Worm (Caenorhabditis elegans) whole organism, L4 larva: Measurements from ENCODE around the gene hif-1.

Experiments used
- cey-2 ChIP-seq: sonication (generic microtip); optimal IDR thresholded peaks from 3 replicates; lab custom pipeline; 2017; ENCODE audit warnings: missing genetic modification characterization, mild to moderate bottlenecking, missing compliant biosample characterization, antibody characterized with exemption, borderline replicate concordance; ENCODE audit not compliant: insufficient read depth
- hlh-30 ChIP-seq: sonication (generic microtip); optimal IDR thresholded peaks from 2 replicates; lab custom pipeline; 2017; ENCODE audit warnings: antibody characterized with exemption, mild to moderate bottlenecking, missing genetic modification characterization, missing compliant biosample characterization; ENCODE audit not compliant: insufficient read depth
- lim-7 ChIP-seq: fragments of 200-800 bp; sonication (Bioruptor generic); IDR thresholded peaks from 2 replicates; pipeline ENCODE4 v1.3.6; 2022; ENCODE audit warnings: missing genetic modification characterization, missing compliant biosample characterization
- mep-1 ChIP-seq: fragments of 150-350 bp; sonication (generic microtip); optimal IDR thresholded peaks from 3 replicates; lab custom pipeline; 2014; ENCODE audit warnings: missing biosample characterization, missing genetic modification characterization
- nhr-25 ChIP-seq: sonication (generic microtip); optimal IDR thresholded peaks from 2 replicates; lab custom pipeline; 2017; ENCODE audit warnings: missing genetic modification characterization, mild to moderate bottlenecking, missing compliant biosample characterization, antibody characterized with exemption, moderate library complexity, borderline replicate concordance; ENCODE audit not compliant: insufficient read depth
- pha-4 ChIP-seq, 2 experiments: fragments of 150-350 bp in 1 of 2; fragments of 200-800 bp in 1 of 2; sonication (Bioruptor generic) in 1 of 2; IDR thresholded peaks in 1 of 2; optimal IDR thresholded peaks in 1 of 2; 2 replicates each; pipeline versions ENCODE4 v1.3.6 to Lab custom; 2014 to 2022; ENCODE audit warnings: missing genetic modification characterization in 2 of 2, missing genetic modification reagents in 2 of 2, missing biosample characterization in 1 of 2, missing compliant biosample characterization in 1 of 2
- pqm-1 ChIP-seq: sonication (generic microtip); optimal IDR thresholded peaks from 2 replicates; lab custom pipeline; 2017; ENCODE audit warnings: missing biosample characterization, missing genetic modification characterization
- snpc-1.2 ChIP-seq: fragments of 200-800 bp; sonication (Bioruptor generic); IDR thresholded peaks from 2 replicates; pipeline ENCODE4 v1.3.6; 2022; ENCODE audit warnings: missing genetic modification reagents, missing genetic modification characterization, missing compliant biosample characterization
- snpc-4 ChIP-seq: fragments of 150-350 bp; optimal IDR thresholded peaks from 2 replicates; lab custom pipeline; 2014; ENCODE audit warnings: missing biosample characterization, missing genetic modification characterization
- zag-1 ChIP-seq: fragments of 150-350 bp; optimal IDR thresholded peaks from 2 replicates; lab custom pipeline; 2014; ENCODE audit warnings: missing biosample characterization, missing genetic modification characterization

DNA sequence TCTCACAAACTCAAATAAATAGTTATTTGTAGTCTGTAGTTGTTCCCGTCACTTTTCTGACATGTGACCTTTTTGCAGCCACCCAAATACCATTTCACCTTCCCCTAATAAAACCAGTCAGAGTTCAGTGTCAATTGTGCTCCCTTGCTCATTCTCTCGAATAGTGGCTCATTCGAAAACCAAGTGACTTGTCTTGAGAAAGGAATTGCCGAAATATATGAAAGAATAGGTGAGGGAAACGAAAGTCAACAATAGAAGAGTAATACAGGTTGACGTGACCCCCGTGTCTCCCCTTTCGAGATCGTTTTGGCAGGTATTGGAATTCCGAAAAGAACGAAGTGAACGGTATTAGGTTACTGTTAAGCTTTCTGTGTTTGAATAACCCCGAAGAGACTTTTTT, 17.0 kb upstream of the hif-1 start:
- TF ChIP-seq hlh-30 (no peak), pha-4 (GFP tag; IDR thresholded peaks at IDR 0.05; lab: Robert Waterston, UW) (no peak), pha-4 (tag; optimal IDR thresholded peaks at IDR 0.05; lab: Kevin White, UChicago) (peak; percentile 69), snpc-1.2 (GFP tag; lab: Robert Waterston, UW) (no peak), snpc-4 (tag; lab: Kevin White, UChicago) (no peak), cey-2 (no peak), mep-1 (tag; lab: Kevin White, UChicago) (no peak), pqm-1 (no peak), lim-7 (GFP tag; lab: Robert Waterston, UW) (no peak), zag-1 (tag; lab: Kevin White, UChicago) (no peak), nhr-25 (tag; lab: Kevin White, UChicago) (no peak)
